Fruit fly (Drosophila melanogaster): Measurements from ENCODE around the gene CG18304.
A peak's percentile ranks its signal among the peaks of the same experiment; 100 is the strongest.

Gene CG18304

dm6 chr2L:6920661-6921359, 21.8 kb downstream of the CG18304 start, which contains the start of gene Hrb27C:
Gene Hrb27C (plus strand): TSS chr2L:6920704.
- TF ChIP-seq foxo (GFP tag; optimal IDR thresholded peaks at IDR 0.05) = no peak
- TF ChIP-seq pan (optimal IDR thresholded peaks at IDR 0.05) = no peak
- TF ChIP-seq Rel (GFP tag; optimal IDR thresholded peaks at IDR 0.05) = no peak
- TF ChIP-seq Rel (tag; optimal IDR thresholded peaks at IDR 0.05) = no peak
- TF ChIP-seq CG9705 (GFP tag; optimal IDR thresholded peaks at IDR 0.05) = no peak
- TF ChIP-seq ey (GFP tag; optimal IDR thresholded peaks at IDR 0.05) = no peak
- TF ChIP-seq CG32264 (GFP tag; optimal IDR thresholded peaks at IDR 0.05) = no peak
- no peak for TF ChIP-seq Mio (GFP tag; optimal IDR thresholded peaks at IDR 0.05)
- TF ChIP-seq br (GFP tag; optimal IDR thresholded peaks at IDR 0.05) = no peak
- no peak for TF ChIP-seq brk (GFP tag; optimal IDR thresholded peaks at IDR 0.05)
- no peak for TF ChIP-seq usp (GFP tag; optimal IDR thresholded peaks at IDR 0.05)
- TF ChIP-seq dmrt93B (GFP tag; optimal IDR thresholded peaks at IDR 0.05) = no peak
- TF ChIP-seq Hr83 (GFP tag; optimal IDR thresholded peaks at IDR 0.05; ENCODE audit: poor library complexity, severe bottlenecking) = peak; percentile 45
- TF ChIP-seq sage (GFP tag; optimal IDR thresholded peaks at IDR 0.05) = no peak
- peak; percentile 79 for TF ChIP-seq N (GFP tag; optimal IDR thresholded peaks at IDR 0.05)
- TF ChIP-seq woc (GFP tag; optimal IDR thresholded peaks at IDR 0.05) = peak; percentile 6
- peak; percentile 1 for TF ChIP-seq rgr (GFP tag; optimal IDR thresholded peaks at IDR 0.05)
- peak; percentile 34 for TF ChIP-seq lola (GFP tag; optimal IDR thresholded peaks at IDR 0.05)
- no peak for TF ChIP-seq h (GFP tag; optimal IDR thresholded peaks at IDR 0.05)
- TF ChIP-seq fru (GFP tag; optimal IDR thresholded peaks at IDR 0.05) = no peak
- no peak for TF ChIP-seq dsf (GFP tag; optimal IDR thresholded peaks at IDR 0.05; ENCODE audit: borderline replicate concordance)
- no peak for TF ChIP-seq GATAd (GFP tag; optimal IDR thresholded peaks at IDR 0.05)
- TF ChIP-seq sv (GFP tag; optimal IDR thresholded peaks at IDR 0.05) = no peak
- no peak for TF ChIP-seq Sp1 (GFP tag; optimal IDR thresholded peaks at IDR 0.05)
- TF ChIP-seq Hr78 (GFP tag; optimal IDR thresholded peaks at IDR 0.05) = no peak
- TF ChIP-seq CrebA (GFP tag; optimal IDR thresholded peaks at IDR 0.05; ENCODE audit: borderline replicate concordance) = no peak
- TF ChIP-seq Abd-B (GFP tag; optimal IDR thresholded peaks at IDR 0.05) = no peak
- no peak for TF ChIP-seq Dif (GFP tag; optimal IDR thresholded peaks at IDR 0.05; ENCODE audit: partially characterized antibody)
- TF ChIP-seq OdsH (GFP tag; optimal IDR thresholded peaks at IDR 0.05) = no peak
- TF ChIP-seq jim (GFP tag; optimal IDR thresholded peaks at IDR 0.05) = no peak
- TF ChIP-seq tai (GFP tag; optimal IDR thresholded peaks at IDR 0.05) = no peak

dm6 chr2L:6919850-6920660, 22.6 kb downstream of the CG18304 start, which contains the start of gene x16:
Gene x16 (minus strand): TSS chr2L:6920210.
- no peak for TF ChIP-seq ey (GFP tag; optimal IDR thresholded peaks at IDR 0.05)
- TF ChIP-seq sv (GFP tag; optimal IDR thresholded peaks at IDR 0.05) = no peak
- no peak for TF ChIP-seq fru (GFP tag; optimal IDR thresholded peaks at IDR 0.05)
- no peak for TF ChIP-seq OdsH (GFP tag; optimal IDR thresholded peaks at IDR 0.05)
- TF ChIP-seq Hnf4 (GFP tag; optimal IDR thresholded peaks at IDR 0.05) = no peak
- no peak for TF ChIP-seq lola (GFP tag; optimal IDR thresholded peaks at IDR 0.05)
- TF ChIP-seq jim (GFP tag; optimal IDR thresholded peaks at IDR 0.05) = no peak
- no peak for TF ChIP-seq pan (optimal IDR thresholded peaks at IDR 0.05)
- peak; percentile 9 for TF ChIP-seq rgr (GFP tag; optimal IDR thresholded peaks at IDR 0.05)
- no peak for TF ChIP-seq tai (GFP tag; optimal IDR thresholded peaks at IDR 0.05)
- no peak for TF ChIP-seq Sp1 (GFP tag; optimal IDR thresholded peaks at IDR 0.05)
- no peak for TF ChIP-seq psq (GFP tag; optimal IDR thresholded peaks at IDR 0.05)
- no peak for TF ChIP-seq Vsx2 (GFP tag; optimal IDR thresholded peaks at IDR 0.05; ENCODE audit: partially characterized antibody)
- TF ChIP-seq GATAd (GFP tag; optimal IDR thresholded peaks at IDR 0.05) = no peak
- peak; percentile 14 for TF ChIP-seq Myc (optimal IDR thresholded peaks at IDR 0.05)

dm6 chr2L:6919203-6919849, 23.3 kb downstream of the CG18304 start:
- TF ChIP-seq woc (GFP tag; optimal IDR thresholded peaks at IDR 0.05) (peak; percentile 72), Myc (optimal IDR thresholded peaks at IDR 0.05) (peak; percentile 11), brk (GFP tag; optimal IDR thresholded peaks at IDR 0.05) (no peak), OdsH (GFP tag; optimal IDR thresholded peaks at IDR 0.05) (peak; percentile 4)

Measured in whole organism, wandering third instar larva.